Fruit fly (Drosophila melanogaster): ENCODE data around the gene CG34376.
A peak's percentile ranks its signal among the peaks of the same experiment; 100 is the strongest.

CG34376 gene

dm6 chr3R:22447195-22447873, 565 bp upstream of the CG34376 start, which contains the start of gene CG34288 (continued):
- TF ChIP-seq CG15601 (tag; optimal IDR thresholded peaks at IDR 0.05) (no peak), CG32767 (GFP tag; IDR thresholded peaks at IDR 0.05) (no peak), CG5180 (GFP tag; optimal IDR thresholded peaks at IDR 0.05) (no peak), onecut (GFP tag; IDR thresholded peaks at IDR 0.05) (peak; percentile 32), Camta (GFP tag; optimal IDR thresholded peaks at IDR 0.05) (no peak), slbo (GFP tag; IDR thresholded peaks at IDR 0.05) (peak; percentile 82), CG13624 (GFP tag; optimal IDR thresholded peaks at IDR 0.05) (no peak), pita (GFP tag; optimal IDR thresholded peaks at IDR 0.05) (no peak), E2f2 (GFP tag; IDR thresholded peaks at IDR 0.05) (peak; percentile 85), sr (GFP tag; IDR thresholded peaks at IDR 0.05) (no peak), CG32772 (GFP tag; IDR thresholded peaks at IDR 0.05) (0 out of 2 replicates have a peak, but pooled peaks have one; percentile 6), CG12219 (GFP tag; optimal IDR thresholded peaks at IDR 0.05) (no peak), CG2202 (tag; optimal IDR thresholded peaks at IDR 0.05) (no peak), CG14860 (GFP tag; IDR thresholded peaks at IDR 0.05; ENCODE audit: partially characterized antibody) (no peak), chn (GFP tag; optimal IDR thresholded peaks at IDR 0.05) (no peak), CG6683 (GFP tag; optimal IDR thresholded peaks at IDR 0.05) (no peak)

- peak; percentile 21 for TF ChIP-seq run (tag; optimal IDR thresholded peaks at IDR 0.05)
- no peak for TF ChIP-seq CG11695 (GFP tag; IDR thresholded peaks at IDR 0.05)
- TF ChIP-seq CG14860 (GFP tag; IDR thresholded peaks at IDR 0.05; ENCODE audit: partially characterized antibody): no peak
- TF ChIP-seq unc-4 (GFP tag; IDR thresholded peaks at IDR 0.05; ENCODE audit: partially characterized antibody): no peak
- no peak for TF ChIP-seq NC2α (GFP tag; optimal IDR thresholded peaks at IDR 0.05)
- TF ChIP-seq grau (tag; optimal IDR thresholded peaks at IDR 0.05): no peak
- peak; percentile 98 for TF ChIP-seq CG34376 (GFP tag; optimal IDR thresholded peaks at IDR 0.05)
- no peak for TF ChIP-seq usp (GFP tag; optimal IDR thresholded peaks at IDR 0.05)
- TF ChIP-seq CkIIα-i1 (GFP tag; IDR thresholded peaks at IDR 0.05): no peak
- TF ChIP-seq CG2202 (tag; optimal IDR thresholded peaks at IDR 0.05): no peak
- no peak for TF ChIP-seq sens-2 (GFP tag; IDR thresholded peaks at IDR 0.05)
- no peak for TF ChIP-seq Stat92E (GFP tag; optimal IDR thresholded peaks at IDR 0.05)
- TF ChIP-seq CG42726 (GFP tag; IDR thresholded peaks at IDR 0.05; ENCODE audit: partially characterized antibody): no peak
- TF ChIP-seq CG15073 (GFP tag; optimal IDR thresholded peaks at IDR 0.05): no peak
- TF ChIP-seq ato (GFP tag; IDR thresholded peaks at IDR 0.05; ENCODE audit: partially characterized antibody): no peak
- no peak for TF ChIP-seq CG32767 (GFP tag; IDR thresholded peaks at IDR 0.05)
- no peak for TF ChIP-seq CG18619 (GFP tag; optimal IDR thresholded peaks at IDR 0.05)
- TF ChIP-seq CG10366 (GFP tag; IDR thresholded peaks at IDR 0.05): no peak
- no peak for TF ChIP-seq Trl (optimal IDR thresholded peaks at IDR 0.05)
- TF ChIP-seq Trl (GFP tag; optimal IDR thresholded peaks at IDR 0.05): no peak
- TF ChIP-seq dmrt99B (tag; optimal IDR thresholded peaks at IDR 0.05): no peak
- TF ChIP-seq CG3838 (GFP tag; optimal IDR thresholded peaks at IDR 0.05): no peak
- TF ChIP-seq CG33213 (GFP tag; optimal IDR thresholded peaks at IDR 0.05): no peak
- no peak for TF ChIP-seq gem (tag; optimal IDR thresholded peaks at IDR 0.05)
- no peak for TF ChIP-seq lilli (GFP tag; optimal IDR thresholded peaks at IDR 0.05)
- TF ChIP-seq amos (GFP tag; IDR thresholded peaks at IDR 0.05; ENCODE audit: partially characterized antibody): no peak
- TF ChIP-seq CG8478 (optimal IDR thresholded peaks at IDR 0.05): peak; percentile 5
- TF ChIP-seq CG3065 (GFP tag; optimal IDR thresholded peaks at IDR 0.05): no peak
- TF ChIP-seq br (optimal IDR thresholded peaks at IDR 0.05): no peak
- TF ChIP-seq CG6791 (GFP tag; IDR thresholded peaks at IDR 0.05; ENCODE audit: partially characterized antibody): no peak
- TF ChIP-seq CG30020 (tag; optimal IDR thresholded peaks at IDR 0.05): no peak
- TF ChIP-seq CG3407 (GFP tag; optimal IDR thresholded peaks at IDR 0.05): no peak
- no peak for TF ChIP-seq H2.0 (GFP tag; IDR thresholded peaks at IDR 0.05)
- no peak for TF ChIP-seq CG8089 (GFP tag; optimal IDR thresholded peaks at IDR 0.05)
- TF ChIP-seq ewg (GFP tag; optimal IDR thresholded peaks at IDR 0.05): no peak
- no peak for TF ChIP-seq CG7745 (tag; optimal IDR thresholded peaks at IDR 0.05)
These were observed 2.0 kb downstream of the CG34376 start for dm6 chr3R:22449871-22450424.
